Worm (Caenorhabditis elegans): ENCODE data around the gene srj-53.

srj-53 gene

ce11 chrV:646888-647287, 47.6 kb downstream of the srj-53 start, which contains the start of gene ugt-42:
Gene ugt-42, plus strand, starts transcription at chrV:647188.
- TF ChIP-seq sem-2 (GFP tag; optimal IDR thresholded peaks at IDR 0.05) (no peak), ztf-11 (tag; optimal IDR thresholded peaks at IDR 0.05) (no peak)

- no peak for TF ChIP-seq unc-62 (GFP tag; optimal IDR thresholded peaks at IDR 0.05)
- no peak for TF ChIP-seq ham-2 (GFP tag; optimal IDR thresholded peaks at IDR 0.05)
- no peak for TF ChIP-seq mab-5 (tag; optimal IDR thresholded peaks at IDR 0.05)
- no peak for TF ChIP-seq drap-1 (GFP tag; optimal IDR thresholded peaks at IDR 0.05)
- TF ChIP-seq ces-1 (GFP tag; optimal IDR thresholded peaks at IDR 0.05): no peak
Observed at ce11 chrV:646129-646528, 48.4 kb downstream of the srj-53 start, which contains the start of gene F48G7.12. Gene F48G7.12, minus strand, starts transcription at chrV:646229.

All from whole organism, mixed stage, embryonic.